Worm (Caenorhabditis elegans) whole organism, young adult: ENCODE measurements around the gene acdh-2.

ENCODE experiments used
- B0336.3 ChIP-seq: fragments of 200-800 bp; sonication (Bioruptor generic); IDR thresholded peaks from 2 replicates; pipeline ENCODE4 v1.3.6; 2022; ENCODE audit warnings: missing genetic modification characterization, missing compliant biosample characterization
- F39B2.1 ChIP-seq: fragments of 200-800 bp; sonication (Bioruptor generic); IDR thresholded peaks from 2 replicates; pipeline ENCODE4 v1.3.6; 2022; ENCODE audit warnings: missing genetic modification reagents, missing genetic modification characterization, missing compliant biosample characterization
- K11D2.4 ChIP-seq: fragments of 200-800 bp; sonication (Bioruptor generic); IDR thresholded peaks from 2 replicates; pipeline ENCODE4 v1.3.6; 2022; ENCODE audit warnings: missing genetic modification reagents, missing genetic modification characterization, missing compliant biosample characterization
- K12H6.12 ChIP-seq: fragments of 200-800 bp; sonication (Bioruptor generic); optimal IDR thresholded peaks from 2 replicates; lab custom pipeline; 2018; ENCODE audit warnings: mild to moderate bottlenecking, missing genetic modification characterization, missing compliant biosample characterization
- T07F8.4 ChIP-seq: sonication (generic microtip); optimal IDR thresholded peaks from 2 replicates; lab custom pipeline; 2016; ENCODE audit warnings: mild to moderate bottlenecking, missing genetic modification characterization, moderate library complexity, missing compliant biosample characterization
- Y95B8A.8 ChIP-seq: fragments of 200-800 bp; sonication (Bioruptor generic); IDR thresholded peaks from 2 replicates; pipeline ENCODE4 v1.3.6; 2022; ENCODE audit warnings: missing genetic modification reagents, missing genetic modification characterization, missing compliant biosample characterization
- ama-1 ChIP-seq, 3 experiments: fragments of 150-350 bp in 1 of 3; sonication (generic microtip) in 2 of 3; optimal IDR thresholded peaks; 2 replicates each; lab custom pipeline; 2014 to 2018; ENCODE audit warnings: missing biosample characterization in 2 of 3, missing genetic modification characterization in 2 of 3, missing genetic modification reagents in 2 of 3
- attf-3 ChIP-seq: fragments of 200-800 bp; sonication (Bioruptor generic); conservative IDR thresholded peaks from 2 replicates; pipeline ENCODE4 v1.3.6; 2022; ENCODE audit warnings: missing genetic modification reagents, missing genetic modification characterization, missing compliant biosample characterization
- attf-5 ChIP-seq: fragments of 200-800 bp; sonication (Bioruptor generic); optimal IDR thresholded peaks from 2 replicates; lab custom pipeline; 2018; ENCODE audit warnings: mild to moderate bottlenecking, missing genetic modification characterization, missing compliant biosample characterization
- bed-2 ChIP-seq: fragments of 200-800 bp; sonication (Bioruptor generic); IDR thresholded peaks from 2 replicates; pipeline ENCODE4 v1.3.6; 2022; ENCODE audit warnings: missing genetic modification reagents, missing genetic modification characterization, missing compliant biosample characterization
- ccch-3 ChIP-seq: fragments of 200-800 bp; sonication (Bioruptor generic); optimal IDR thresholded peaks from 2 replicates; lab custom pipeline; 2018; ENCODE audit warnings: mild to moderate bottlenecking, missing genetic modification characterization, missing compliant biosample characterization
- cebp-1 ChIP-seq, 2 experiments: fragments of 200-800 bp in 1 of 2; sonication (Bioruptor generic) in 1 of 2; sonication (generic microtip) in 1 of 2; IDR thresholded peaks in 1 of 2; optimal IDR thresholded peaks in 1 of 2; 2 replicates each; pipeline versions ENCODE4 v1.3.6 to Lab custom; 2017 to 2022; ENCODE audit warnings: missing compliant biosample characterization in 2 of 2, missing genetic modification characterization in 2 of 2, mild to moderate bottlenecking in 1 of 2, missing genetic modification reagents in 1 of 2, moderate library complexity in 1 of 2
- ceh-100 ChIP-seq: fragments of 200-800 bp; sonication (Bioruptor generic); IDR thresholded peaks from 2 replicates; pipeline ENCODE4 v1.3.6; 2022; ENCODE audit warnings: missing genetic modification reagents, missing genetic modification characterization, missing compliant biosample characterization
- die-1 ChIP-seq: sonication (generic microtip); optimal IDR thresholded peaks from 2 replicates; lab custom pipeline; 2016; ENCODE audit warnings: missing genotype, mild to moderate bottlenecking, missing genetic modification characterization, missing compliant biosample characterization
- dpff-1 ChIP-seq: sonication (generic microtip); optimal IDR thresholded peaks from 2 replicates; lab custom pipeline; 2017; ENCODE audit warnings: mild to moderate bottlenecking, missing genetic modification characterization, missing compliant biosample characterization
- ekl-4 ChIP-seq: fragments of 200-800 bp; sonication (Bioruptor generic); IDR thresholded peaks from 2 replicates; pipeline ENCODE4 v1.3.6; 2022; ENCODE audit warnings: missing genetic modification reagents, missing genetic modification characterization, missing compliant biosample characterization
- fkh-3 ChIP-seq: sonication (generic microtip); optimal IDR thresholded peaks from 2 replicates; lab custom pipeline; 2016; ENCODE audit warnings: mild to moderate bottlenecking, missing genetic modification characterization, missing compliant biosample characterization
- gei-17 ChIP-seq: fragments of 200-800 bp; sonication (Bioruptor generic); optimal IDR thresholded peaks from 2 replicates; lab custom pipeline; 2018; ENCODE audit warnings: mild to moderate bottlenecking, missing genetic modification characterization, missing compliant biosample characterization
- hmg-20 ChIP-seq: fragments of 200-800 bp; sonication (Bioruptor generic); IDR thresholded peaks from 2 replicates; pipeline ENCODE4 v1.3.6; 2022; ENCODE audit warnings: missing genetic modification reagents, missing genetic modification characterization, missing compliant biosample characterization
- hrde-1 ChIP-seq: sonication (generic microtip); optimal IDR thresholded peaks from 2 replicates; lab custom pipeline; 2016; ENCODE audit warnings: missing genetic modification characterization, mild to moderate bottlenecking, missing compliant biosample characterization, moderate library complexity, missing genotype, missing genetic modification reagents, borderline replicate concordance
- let-607 ChIP-seq, 2 experiments: fragments of 200-800 bp in 1 of 2; sonication (Bioruptor generic) in 1 of 2; sonication (generic microtip) in 1 of 2; optimal IDR thresholded peaks; 2 replicates each; lab custom pipeline; 2016 to 2018; ENCODE audit warnings: mild to moderate bottlenecking in 2 of 2, missing compliant biosample characterization in 2 of 2, missing genetic modification characterization in 2 of 2, moderate library complexity in 2 of 2, missing genotype in 1 of 2
- lin-26 ChIP-seq: fragments of 200-800 bp; sonication (Bioruptor generic); IDR thresholded peaks from 2 replicates; pipeline ENCODE4 v1.3.6; 2022; ENCODE audit warnings: missing genetic modification reagents, missing genetic modification characterization, missing compliant biosample characterization
- lin-54 ChIP-seq: fragments of 200-800 bp; sonication (Bioruptor generic); optimal IDR thresholded peaks from 2 replicates; lab custom pipeline; 2018; ENCODE audit warnings: mild to moderate bottlenecking, missing genetic modification characterization, missing compliant biosample characterization
- mel-28 ChIP-seq: sonication (generic microtip); optimal IDR thresholded peaks from 2 replicates; lab custom pipeline; 2016; ENCODE audit warnings: borderline replicate concordance, mild to moderate bottlenecking, missing genetic modification characterization, missing compliant biosample characterization
- nfya-1 ChIP-seq: sonication (generic microtip); optimal IDR thresholded peaks from 2 replicates; lab custom pipeline; 2017; ENCODE audit warnings: antibody characterized with exemption, missing compliant biosample characterization, missing genetic modification characterization, borderline replicate concordance; ENCODE audit not compliant: insufficient read depth
- nhr-80 ChIP-seq: sonication (generic microtip); optimal IDR thresholded peaks from 2 replicates; lab custom pipeline; 2016; ENCODE audit warnings: missing genetic modification characterization, missing compliant biosample characterization
- rpc-1 ChIP-seq, 2 experiments: fragments of 150-350 bp in 1 of 2; sonication (generic microtip) in 1 of 2; optimal IDR thresholded peaks; 2 replicates each; lab custom pipeline; 2014 to 2018; ENCODE audit warnings: missing biosample characterization in 1 of 2, missing genetic modification characterization in 1 of 2, missing genetic modification reagents in 1 of 2, missing genotype in 1 of 2
- snpc-1.3 ChIP-seq: sonication (generic microtip); optimal IDR thresholded peaks from 2 replicates; lab custom pipeline; 2017; ENCODE audit warnings: missing genetic modification characterization, mild to moderate bottlenecking, missing compliant biosample characterization, antibody characterized with exemption, moderate library complexity, missing genotype, missing genetic modification reagents; ENCODE audit not compliant: insufficient read depth
- snpc-3.4 ChIP-seq: sonication (generic microtip); optimal IDR thresholded peaks from 2 replicates; lab custom pipeline; 2017; ENCODE audit warnings: missing genetic modification characterization, mild to moderate bottlenecking, missing compliant biosample characterization, antibody characterized with exemption, moderate library complexity, missing genotype, missing genetic modification reagents
- tlf-1 ChIP-seq: fragments of 200-800 bp; sonication (Bioruptor generic); optimal IDR thresholded peaks from 2 replicates; lab custom pipeline; 2018; ENCODE audit warnings: mild to moderate bottlenecking, missing genetic modification characterization, missing compliant biosample characterization
- unc-62 ChIP-seq: fragments of 150-350 bp; optimal IDR thresholded peaks from 2 replicates; lab custom pipeline; 2014; ENCODE audit warnings: missing biosample characterization, missing genetic modification reagents, missing genetic modification characterization
- ztf-3 ChIP-seq: fragments of 200-800 bp; sonication (Bioruptor generic); optimal IDR thresholded peaks from 2 replicates; lab custom pipeline; 2018; ENCODE audit warnings: mild to moderate bottlenecking, missing genetic modification characterization, missing compliant biosample characterization

Gene acdh-2

ce11 chrII:5556431-5556830 is 9.1 kb upstream of the acdh-2 start, which contains the start of gene ins-11:
Gene ins-11, plus strand, starts transcription at chrII:5556731.
- no peak for TF ChIP-seq ceh-100 (GFP tag; lab: Robert Waterston, UW)
- TF ChIP-seq F39B2.1 (GFP tag; lab: Robert Waterston, UW) = no peak
- TF ChIP-seq B0336.3 = no peak
- TF ChIP-seq lin-54 (GFP tag; lab: Kevin White, UChicago) = no peak
- no peak for TF ChIP-seq cebp-1 (GFP tag; IDR thresholded peaks at IDR 0.05; lab: Robert Waterston, UW)
- no peak for TF ChIP-seq cebp-1 (tag; optimal IDR thresholded peaks at IDR 0.05; lab: Kevin White, UChicago)
- TF ChIP-seq ama-1 (optimal IDR thresholded peaks at IDR 0.05; lab: Kevin White, UChicago) = no peak
- no peak for TF ChIP-seq ama-1 (GFP tag; optimal IDR thresholded peaks at IDR 0.05; lab: Kevin White, UChicago)
- TF ChIP-seq K12H6.12 (tag; lab: Kevin White, UChicago) = no peak
- TF ChIP-seq gei-17 (GFP tag; lab: Kevin White, UChicago) = no peak
- TF ChIP-seq Y95B8A.8 (GFP tag; lab: Robert Waterston, UW) = no peak
- TF ChIP-seq snpc-1.3 (tag; lab: Kevin White, UChicago) = no peak

ce11 chrII:5555522-5555921 is 8.2 kb upstream of the acdh-2 start:
- TF ChIP-seq lin-26 (GFP tag; lab: Robert Waterston, UW) (no peak), hrde-1 (tag; lab: Kevin White, UChicago) (no peak), dpff-1 (tag; lab: Kevin White, UChicago) (no peak), ztf-3 (GFP tag; lab: Kevin White, UChicago) (no peak), hmg-20 (GFP tag; lab: Robert Waterston, UW) (no peak)
- TF ChIP-seq, all 124 proteins: peak for 0

ce11 chrII:5554788-5555187 is 7.5 kb upstream of the acdh-2 start:
- peak; percentile 11 for TF ChIP-seq unc-62 (GFP tag; lab: Kevin White, UChicago)
- TF ChIP-seq attf-5 = no peak
- TF ChIP-seq nhr-80 (tag; lab: Kevin White, UChicago) = peak; percentile 27

ce11 chrII:5554317-5554716 is 7.0 kb upstream of the acdh-2 start, which contains the start of gene ins-12:
Gene ins-12, plus strand, starts transcription at chrII:5554617.
- TF ChIP-seq die-1 (tag; lab: Kevin White, UChicago) (no peak), hmg-20 (GFP tag; lab: Robert Waterston, UW) (no peak), T07F8.4 (tag; lab: Kevin White, UChicago) (no peak), ccch-3 (no peak), fkh-3 (tag; lab: Kevin White, UChicago) (no peak), rpc-1 (optimal IDR thresholded peaks at IDR 0.05; lab: Kevin White, UChicago) (no peak), rpc-1 (tag; optimal IDR thresholded peaks at IDR 0.05; lab: Kevin White, UChicago) (no peak), snpc-3.4 (tag; lab: Kevin White, UChicago) (no peak), nfya-1 (tag; lab: Kevin White, UChicago) (no peak), bed-2 (GFP tag; lab: Robert Waterston, UW) (no peak), mel-28 (no peak), ama-1 (optimal IDR thresholded peaks at IDR 0.05; lab: Kevin White, UChicago) (no peak), ama-1 (GFP tag; optimal IDR thresholded peaks at IDR 0.05; lab: Kevin White, UChicago) (no peak), attf-3 (GFP tag; lab: Robert Waterston, UW) (no peak), let-607 (tag; optimal IDR thresholded peaks at IDR 0.05; lab: Kevin White, UChicago) (no peak), tlf-1 (no peak), ekl-4 (no peak), K11D2.4 (GFP tag; lab: Robert Waterston, UW) (no peak)
